Fruit fly (Drosophila melanogaster): ENCODE results near the gene Cox10.
A peak's percentile ranks its signal among the peaks of the same experiment; 100 is the strongest.

Gene Cox10

DNA sequence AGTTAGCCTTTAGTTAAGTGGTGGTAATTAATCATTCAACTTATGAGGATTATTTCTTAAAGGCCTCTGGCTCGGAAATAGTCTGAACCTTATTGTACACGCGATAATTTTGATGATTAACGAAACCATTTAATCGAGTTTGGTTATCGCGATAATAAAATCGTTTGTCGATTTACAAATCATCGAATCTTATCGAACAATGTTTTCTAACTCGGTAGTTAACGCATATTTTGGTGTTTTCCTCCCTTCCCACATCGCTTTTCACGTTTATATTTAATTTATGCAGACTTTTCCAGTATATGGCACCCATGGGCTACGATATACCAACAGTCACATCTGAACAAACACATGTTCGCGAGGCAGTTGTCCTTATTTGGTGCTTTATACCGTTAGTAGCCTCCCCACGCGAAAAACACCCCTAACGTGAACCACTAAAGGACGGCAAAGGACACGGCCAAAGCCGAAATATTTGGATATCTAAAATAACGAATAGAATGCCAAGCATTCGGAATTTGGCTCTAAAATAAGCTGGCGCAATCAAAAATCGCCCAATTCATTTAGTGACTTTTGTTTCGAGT is 12.8 kb downstream of the Cox10 start, which contains the start of gene Frmd5 (continued):
- TF ChIP-seq CG2129 (GFP tag; IDR thresholded peaks at IDR 0.05; ENCODE audit: partially characterized antibody) = no peak
- TF ChIP-seq CG7745 (tag; optimal IDR thresholded peaks at IDR 0.05) = no peak
- TF ChIP-seq CG18476 (GFP tag; optimal IDR thresholded peaks at IDR 0.05) = no peak
- no peak for TF ChIP-seq Trl (optimal IDR thresholded peaks at IDR 0.05)
- no peak for TF ChIP-seq Trl (GFP tag; optimal IDR thresholded peaks at IDR 0.05)
- no peak for TF ChIP-seq CG7839 (tag; optimal IDR thresholded peaks at IDR 0.05)
- TF ChIP-seq nau (GFP tag; optimal IDR thresholded peaks at IDR 0.05) = no peak
- TF ChIP-seq MTF-1 (GFP tag; optimal IDR thresholded peaks at IDR 0.05; ENCODE audit: borderline replicate concordance) = no peak
- no peak for TF ChIP-seq dysf (GFP tag; IDR thresholded peaks at IDR 0.05)
- TF ChIP-seq Ets97D (GFP tag; optimal IDR thresholded peaks at IDR 0.05) = no peak
- no peak for TF ChIP-seq usp (GFP tag; optimal IDR thresholded peaks at IDR 0.05)
- TF ChIP-seq fd96Cb (tag; optimal IDR thresholded peaks at IDR 0.05) = no peak
- TF ChIP-seq cg (GFP tag; optimal IDR thresholded peaks at IDR 0.05) = no peak
- no peak for TF ChIP-seq row (GFP tag; IDR thresholded peaks at IDR 0.05)
- no peak for TF ChIP-seq MBD-R2 (GFP tag; IDR thresholded peaks at IDR 0.05)
- TF ChIP-seq CG4424 (GFP tag; optimal IDR thresholded peaks at IDR 0.05) = no peak
- TF ChIP-seq pzg (GFP tag; optimal IDR thresholded peaks at IDR 0.05) = peak; percentile 22
- no peak for TF ChIP-seq gcm2 (GFP tag; optimal IDR thresholded peaks at IDR 0.05)
- no peak for TF ChIP-seq CG17912 (GFP tag; optimal IDR thresholded peaks at IDR 0.05)
- no peak for TF ChIP-seq gro (GFP tag; optimal IDR thresholded peaks at IDR 0.05)
- no peak for TF ChIP-seq bsh (GFP tag; optimal IDR thresholded peaks at IDR 0.05)
- no peak for TF ChIP-seq zfh2 (GFP tag; optimal IDR thresholded peaks at IDR 0.05)
- TF ChIP-seq schlank (tag; optimal IDR thresholded peaks at IDR 0.05) = no peak
- no peak for TF ChIP-seq CG31441 (GFP tag; IDR thresholded peaks at IDR 0.05)
- TF ChIP-seq Antp (GFP tag; optimal IDR thresholded peaks at IDR 0.05) = no peak
- TF ChIP-seq CG10565 (GFP tag; optimal IDR thresholded peaks at IDR 0.05) = no peak
- TF ChIP-seq CG4404 (GFP tag; IDR thresholded peaks at IDR 0.05) = no peak
- no peak for TF ChIP-seq CG1529 (GFP tag; optimal IDR thresholded peaks at IDR 0.05)
- no peak for TF ChIP-seq CG6689 (GFP tag; IDR thresholded peaks at IDR 0.05)
- TF ChIP-seq CG17802 (tag; optimal IDR thresholded peaks at IDR 0.05) = no peak
- TF ChIP-seq ato (GFP tag; IDR thresholded peaks at IDR 0.05; ENCODE audit: partially characterized antibody) = 0 out of 2 replicates have a peak, but pooled peaks have one; percentile 29
- TF ChIP-seq CG6765 (GFP tag; optimal IDR thresholded peaks at IDR 0.05) = no peak
- no peak for TF ChIP-seq Lim3 (GFP tag; IDR thresholded peaks at IDR 0.05)
- no peak for TF ChIP-seq CG5953 (GFP tag; IDR thresholded peaks at IDR 0.05)
- TF ChIP-seq Bdp1 (GFP tag; optimal IDR thresholded peaks at IDR 0.05) = no peak
- TF ChIP-seq CG12104 (GFP tag; optimal IDR thresholded peaks at IDR 0.05) = no peak
- no peak for TF ChIP-seq fu2 (GFP tag; optimal IDR thresholded peaks at IDR 0.05)
- no peak for TF ChIP-seq Oaz (GFP tag; IDR thresholded peaks at IDR 0.05)
- no peak for TF ChIP-seq vfl (GFP tag; optimal IDR thresholded peaks at IDR 0.05)
- TF ChIP-seq ems (GFP tag; optimal IDR thresholded peaks at IDR 0.05) = no peak
- no peak for TF ChIP-seq Deaf1 (tag; optimal IDR thresholded peaks at IDR 0.05)
- TF ChIP-seq CG1024 (GFP tag; IDR thresholded peaks at IDR 0.05) = no peak
- TF ChIP-seq tgo (GFP tag; IDR thresholded peaks at IDR 0.05) = no peak
- TF ChIP-seq CG18619 (GFP tag; optimal IDR thresholded peaks at IDR 0.05) = no peak
- TF ChIP-seq Pdp1 (GFP tag; optimal IDR thresholded peaks at IDR 0.05) = no peak
- TF ChIP-seq esg (GFP tag; conservative IDR thresholded peaks at IDR 0.05) = no peak
- no peak for TF ChIP-seq z (GFP tag; IDR thresholded peaks at IDR 0.05)
- no peak for TF ChIP-seq Blimp-1 (GFP tag; optimal IDR thresholded peaks at IDR 0.05)
- TF ChIP-seq CG6175 (GFP tag; IDR thresholded peaks at IDR 0.05) = no peak
- TF ChIP-seq Dip2 (GFP tag; IDR thresholded peaks at IDR 0.05) = no peak
- TF ChIP-seq PHDP (tag; optimal IDR thresholded peaks at IDR 0.05) = no peak
- no peak for TF ChIP-seq bcd (GFP tag; optimal IDR thresholded peaks at IDR 0.05)

Measured in whole organism, embryonic.